Worm (Caenorhabditis elegans): ENCODE data around the gene C09E10.3.

DNA sequence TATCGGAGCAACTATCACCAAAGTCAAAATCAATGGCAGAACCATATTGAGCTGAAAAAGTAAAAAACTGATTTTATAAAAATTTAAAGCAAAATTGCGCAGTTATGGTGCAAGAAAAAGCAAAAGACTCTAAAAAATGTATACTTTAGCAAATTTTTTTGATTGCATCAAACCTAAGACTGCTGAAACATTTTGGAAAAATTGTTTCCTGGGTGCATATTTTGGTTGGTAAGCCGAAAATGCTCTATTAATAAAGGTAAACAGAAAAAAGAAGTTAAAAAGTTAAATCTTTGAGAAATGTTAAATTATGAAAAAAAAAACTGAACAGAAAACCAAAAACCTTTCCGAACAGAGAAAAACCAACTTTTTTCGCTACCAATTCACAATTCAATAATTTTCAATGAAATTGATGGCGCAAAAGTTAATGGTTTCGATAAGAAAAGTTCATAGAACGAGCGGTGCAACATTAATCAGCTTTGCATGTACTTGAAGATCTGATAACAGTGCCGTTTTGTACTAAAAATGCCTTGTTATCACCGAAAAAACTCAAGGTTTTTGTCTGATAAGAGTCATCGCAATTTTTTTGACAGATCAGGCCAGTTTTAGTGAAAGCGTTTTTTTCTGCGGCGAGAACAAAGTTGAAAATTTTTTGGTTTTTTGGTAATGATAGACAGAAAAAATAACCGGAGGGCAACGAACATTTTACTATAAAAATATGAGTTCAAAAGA lies 13.1 kb downstream of the C09E10.3 start, which contains the start of gene abhd-3.2:
- TF ChIP-seq nhr-19 (GFP tag; conservative IDR thresholded peaks at IDR 0.05) (peak; percentile 52), tbx-2 (tag; optimal IDR thresholded peaks at IDR 0.05) (no peak), pqm-1 (tag; optimal IDR thresholded peaks at IDR 0.05) (peak; percentile 93), unc-130 (tag; optimal IDR thresholded peaks at IDR 0.05) (no peak), dpl-1 (GFP tag; optimal IDR thresholded peaks at IDR 0.05) (no peak), nhr-11 (tag; optimal IDR thresholded peaks at IDR 0.05) (no peak), egl-27 (tag; optimal IDR thresholded peaks at IDR 0.05) (no peak), ama-1 (optimal IDR thresholded peaks at IDR 0.05) (no peak), sox-4 (tag; optimal IDR thresholded peaks at IDR 0.05) (no peak), zip-4 (GFP tag; optimal IDR thresholded peaks at IDR 0.05) (no peak), lin-15B (tag; optimal IDR thresholded peaks at IDR 0.05) (no peak)
